Worm (Caenorhabditis elegans) whole organism, midembryonic: ENCODE measurements around the gene R04B5.5.

Source experiments
- T22C8.4 ChIP-seq: fragments of 200-800 bp; sonication (Bioruptor generic); IDR thresholded peaks from 2 replicates; pipeline ENCODE4 v1.3.6; 2022; ENCODE audit warnings: missing genetic modification characterization, missing compliant biosample characterization
- flt-1 ChIP-seq: fragments of 200-800 bp; sonication (Bioruptor generic); IDR thresholded peaks from 2 replicates; pipeline ENCODE4 v1.3.6; 2022; ENCODE audit warnings: missing genetic modification characterization, missing compliant biosample characterization
- med-1 ChIP-seq: sonication (generic microtip); optimal IDR thresholded peaks from 2 replicates; lab custom pipeline; 2017; ENCODE audit warnings: missing genetic modification characterization, mild to moderate bottlenecking, missing compliant biosample characterization, antibody characterized with exemption, missing genetic modification reagents; ENCODE audit not compliant: insufficient read depth
- ref-1 ChIP-seq: fragments of 200-800 bp; sonication (Bioruptor generic); conservative IDR thresholded peaks from 2 replicates; pipeline ENCODE4 v1.3.6; 2022; ENCODE audit warnings: missing genetic modification reagents, missing genetic modification characterization, missing compliant biosample characterization

DNA sequence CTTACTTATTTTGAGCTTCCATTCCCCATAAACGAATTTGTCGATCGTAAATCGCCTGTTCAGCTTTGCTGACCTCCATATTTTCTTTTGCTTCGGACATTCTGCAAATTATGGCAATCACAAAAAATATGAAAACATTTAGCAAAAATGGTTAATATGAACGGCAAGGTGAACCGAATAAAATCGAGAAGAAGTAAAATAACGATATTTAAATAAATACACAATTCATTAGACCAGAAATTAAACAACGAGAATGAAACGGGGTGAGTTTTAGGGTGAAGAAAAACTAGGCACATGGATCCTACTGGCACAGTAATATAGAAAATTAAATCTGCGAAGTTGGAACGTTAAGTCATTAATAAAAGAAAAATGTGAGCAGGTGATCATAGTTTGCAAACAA, 42.9 kb downstream of the R04B5.5 start, which contains the start of gene aos-1:
- no peak for TF ChIP-seq flt-1 (GFP tag; lab: Robert Waterston, UW)
- no peak for TF ChIP-seq ref-1
- TF ChIP-seq med-1 (GFP tag; lab: Kevin White, UChicago): no peak
- no peak for TF ChIP-seq T22C8.4 (GFP tag; lab: Robert Waterston, UW)
